Fruit fly (Drosophila melanogaster) whole organism, embryonic: Measurements from ENCODE around the gene CG3032.

Experiments used
- B-H1 ChIP-seq: fragments of 200-800 bp; sonication (Bioruptor generic); IDR thresholded peaks from 3 replicates; pipeline ENCODE4 v1.3.6; 2022; ENCODE audit warnings: missing biosample characterization, missing genetic modification characterization
- CG11723 ChIP-seq: fragments of 200-800 bp; sonication (Bioruptor generic); optimal IDR thresholded peaks from 2 replicates; lab custom pipeline; 2017; ENCODE audit warnings: missing biosample characterization, mild to moderate bottlenecking, missing genetic modification characterization
- CG12104 ChIP-seq: fragments of 200-800 bp; sonication (Bioruptor generic); optimal IDR thresholded peaks from 3 replicates; lab custom pipeline; 2016; ENCODE audit warnings: missing biosample characterization, missing genetic modification characterization
- CG15011 ChIP-seq: fragments of 200-800 bp; sonication (Bioruptor generic); optimal IDR thresholded peaks from 3 replicates; lab custom pipeline; 2018; ENCODE audit warnings: missing biosample characterization, mild to moderate bottlenecking, missing genetic modification characterization
- CG15601 ChIP-seq: fragments of 200-800 bp; sonication (Bioruptor generic); optimal IDR thresholded peaks from 3 replicates; lab custom pipeline; 2019; ENCODE audit warnings: missing biosample characterization, mild to moderate bottlenecking, missing genetic modification characterization, moderate library complexity
- CG15696 ChIP-seq: fragments of 200-800 bp; sonication (Bioruptor generic); optimal IDR thresholded peaks from 2 replicates; lab custom pipeline; 2019; ENCODE audit warnings: missing biosample characterization, mild to moderate bottlenecking, missing genetic modification characterization, moderate library complexity
- CG18011 ChIP-seq: fragments of 200-800 bp; sonication (Bioruptor generic); optimal IDR thresholded peaks from 2 replicates; lab custom pipeline; 2017; ENCODE audit warnings: missing biosample characterization, missing genetic modification characterization, mild to moderate bottlenecking, moderate library complexity, missing genotype
- CG2202 ChIP-seq: fragments of 200-800 bp; sonication (Bioruptor generic); optimal IDR thresholded peaks from 2 replicates; lab custom pipeline; 2018; ENCODE audit warnings: missing biosample characterization, mild to moderate bottlenecking, missing genetic modification characterization
- CG2678 ChIP-seq: fragments of 200-800 bp; sonication (Bioruptor generic); optimal IDR thresholded peaks from 3 replicates; lab custom pipeline; 2019; ENCODE audit warnings: missing biosample characterization, mild to moderate bottlenecking, missing genetic modification characterization, moderate library complexity
- CG30020 ChIP-seq: fragments of 200-800 bp; optimal IDR thresholded peaks from 2 replicates; lab custom pipeline; 2019; ENCODE audit warnings: missing biosample characterization, mild to moderate bottlenecking, missing genetic modification characterization, moderate library complexity
- CG30431 ChIP-seq: fragments of 200-800 bp; sonication (Bioruptor generic); optimal IDR thresholded peaks from 2 replicates; lab custom pipeline; 2017; ENCODE audit warnings: missing biosample characterization, missing genetic modification characterization
- CG3163 ChIP-seq: fragments of 200-800 bp; sonication (Bioruptor generic); optimal IDR thresholded peaks from 3 replicates; lab custom pipeline; 2016; ENCODE audit warnings: missing biosample characterization, missing genetic modification characterization
- CG33557 ChIP-seq: fragments of 200-800 bp; sonication (Bioruptor generic); optimal IDR thresholded peaks from 2 replicates; lab custom pipeline; 2019; ENCODE audit warnings: missing biosample characterization, mild to moderate bottlenecking, missing genetic modification characterization, moderate library complexity
- CG3838 ChIP-seq: fragments of 200-800 bp; sonication (Bioruptor generic); optimal IDR thresholded peaks from 3 replicates; lab custom pipeline; 2016; ENCODE audit warnings: missing biosample characterization, missing genetic modification characterization
- CG3847 ChIP-seq: fragments of 200-800 bp; sonication (Bioruptor generic); IDR thresholded peaks from 2 replicates; pipeline ENCODE4 v1.3.6; 2022; ENCODE audit warnings: missing biosample characterization, missing genetic modification characterization
- CG4820 ChIP-seq: fragments of 200-800 bp; sonication (Bioruptor generic); optimal IDR thresholded peaks from 3 replicates; lab custom pipeline; 2016; ENCODE audit warnings: missing biosample characterization, missing genetic modification characterization
- CG6813 ChIP-seq: fragments of 200-800 bp; sonication (Bioruptor generic); optimal IDR thresholded peaks from 2 replicates; lab custom pipeline; 2017; ENCODE audit warnings: missing biosample characterization, missing genetic modification characterization, mild to moderate bottlenecking, moderate library complexity, missing genetic modification reagents
- CG9437 ChIP-seq: fragments of 200-800 bp; sonication (Bioruptor generic); optimal IDR thresholded peaks from 2 replicates; lab custom pipeline; 2018; ENCODE audit warnings: missing biosample characterization, mild to moderate bottlenecking, missing genetic modification characterization
- CG9797 ChIP-seq: fragments of 200-800 bp; sonication (Bioruptor generic); optimal IDR thresholded peaks from 3 replicates; lab custom pipeline; 2018; ENCODE audit warnings: missing biosample characterization, mild to moderate bottlenecking, missing genetic modification characterization
- Dek ChIP-seq: fragments of 200-800 bp; sonication (Bioruptor generic); optimal IDR thresholded peaks from 3 replicates; lab custom pipeline; 2019; ENCODE audit warnings: missing biosample characterization, mild to moderate bottlenecking, missing genetic modification characterization, moderate library complexity
- Ets97D ChIP-seq: fragments of 200-800 bp; sonication (Bioruptor generic); optimal IDR thresholded peaks from 3 replicates; lab custom pipeline; 2016; ENCODE audit warnings: missing biosample characterization, missing genetic modification characterization
- Hr78 ChIP-seq, 2 experiments: fragments of 200-800 bp in 1 of 2; fragments of >200 bp in 1 of 2; sonication (Bioruptor generic) in 1 of 2; optimal IDR thresholded peaks; 2 replicates each; lab custom pipeline; 2017 to 2019; ENCODE audit warnings: missing biosample characterization in 2 of 2, missing genetic modification characterization in 2 of 2, mild to moderate bottlenecking in 1 of 2, moderate library complexity in 1 of 2
- Lim3 ChIP-seq: fragments of 200-800 bp; sonication (Bioruptor generic); IDR thresholded peaks from 2 replicates; pipeline ENCODE4 v1.3.6; 2022; ENCODE audit warnings: missing biosample characterization, missing genetic modification characterization
- Mes4 ChIP-seq: fragments of 200-800 bp; sonication (Bioruptor generic); optimal IDR thresholded peaks from 2 replicates; lab custom pipeline; 2016; ENCODE audit warnings: missing biosample characterization, missing genetic modification characterization
- Mrtf ChIP-seq: fragments of 200-800 bp; sonication (Bioruptor generic); IDR thresholded peaks from 3 replicates; pipeline ENCODE4 v1.3.6; 2022; ENCODE audit warnings: missing biosample characterization, missing genetic modification characterization
- NFAT ChIP-seq: fragments of 200-800 bp; sonication (Bioruptor generic); IDR thresholded peaks from 2 replicates; pipeline ENCODE4 v1.3.6; 2022; ENCODE audit warnings: missing biosample characterization, missing genetic modification characterization
- Nf-YC ChIP-seq: fragments of 200-800 bp; optimal IDR thresholded peaks from 3 replicates; lab custom pipeline; 2019; ENCODE audit warnings: missing biosample characterization, mild to moderate bottlenecking, missing genetic modification characterization, moderate library complexity
- Ravus ChIP-seq: fragments of 200-800 bp; sonication (Bioruptor generic); IDR thresholded peaks from 2 replicates; pipeline ENCODE4 v1.3.6; 2022; ENCODE audit warnings: missing biosample characterization, missing genetic modification characterization
- Ssrp ChIP-seq: fragments of 200-800 bp; sonication (Bioruptor generic); optimal IDR thresholded peaks from 2 replicates; lab custom pipeline; 2018; ENCODE audit warnings: missing biosample characterization, mild to moderate bottlenecking, missing genetic modification characterization, moderate library complexity
- Xrp1 ChIP-seq: fragments of 200-800 bp; sonication (Bioruptor generic); IDR thresholded peaks from 2 replicates; pipeline ENCODE4 v1.3.6; 2022; ENCODE audit warnings: missing biosample characterization, missing genetic modification characterization
- abd-A ChIP-seq: fragments of 200-800 bp; sonication (Bioruptor generic); optimal IDR thresholded peaks from 3 replicates; lab custom pipeline; 2019; ENCODE audit warnings: missing biosample characterization, mild to moderate bottlenecking, missing genetic modification characterization, moderate library complexity
- btn ChIP-seq: fragments of 200-800 bp; sonication (Bioruptor generic); optimal IDR thresholded peaks from 2 replicates; lab custom pipeline; 2016; ENCODE audit warnings: missing biosample characterization, missing genetic modification characterization
- dysf ChIP-seq: fragments of 200-800 bp; sonication (Bioruptor generic); IDR thresholded peaks from 3 replicates; pipeline ENCODE4 v1.3.6; 2022; ENCODE audit warnings: missing biosample characterization, missing genetic modification characterization
- esg ChIP-seq: fragments of 200-800 bp; sonication (Bioruptor generic); conservative IDR thresholded peaks from 2 replicates; pipeline ENCODE4 v1.3.6; 2022; ENCODE audit warnings: missing biosample characterization, missing genetic modification characterization
- gsb ChIP-seq: fragments of 200-800 bp; sonication (Bioruptor generic); IDR thresholded peaks from 2 replicates; pipeline ENCODE4 v1.3.6; 2022; ENCODE audit warnings: missing biosample characterization, missing genetic modification characterization
- gt ChIP-seq: fragments of 200-800 bp; sonication (Bioruptor generic); IDR thresholded peaks from 2 replicates; pipeline ENCODE4 v1.3.6; 2022; ENCODE audit warnings: missing biosample characterization, missing genetic modification characterization
- ham ChIP-seq: fragments of 200-800 bp; sonication (Bioruptor generic); IDR thresholded peaks from 2 replicates; pipeline ENCODE4 v1.3.6; 2022; ENCODE audit warnings: missing biosample characterization, missing genetic modification characterization
- kni ChIP-seq: fragments of 200-800 bp; sonication (Bioruptor generic); optimal IDR thresholded peaks from 3 replicates; lab custom pipeline; 2017; ENCODE audit warnings: mild to moderate bottlenecking, missing biosample characterization, missing genetic modification reagents, missing genetic modification characterization
- lab ChIP-seq: fragments of 200-800 bp; sonication (Bioruptor generic); optimal IDR thresholded peaks from 3 replicates; lab custom pipeline; 2017; ENCODE audit warnings: missing biosample characterization, missing genetic modification characterization, mild to moderate bottlenecking, moderate library complexity, missing genetic modification reagents
- lmd ChIP-seq: fragments of 200-800 bp; sonication (Bioruptor generic); IDR thresholded peaks from 2 replicates; pipeline ENCODE4 v1.3.6; 2022; ENCODE audit warnings: missing biosample characterization, missing genetic modification characterization
- pb ChIP-seq: fragments of 200-800 bp; sonication (Bioruptor generic); optimal IDR thresholded peaks from 3 replicates; lab custom pipeline; 2016; ENCODE audit warnings: missing biosample characterization, missing genetic modification characterization
- phol ChIP-seq: fragments of 200-800 bp; sonication (Bioruptor generic); optimal IDR thresholded peaks from 3 replicates; lab custom pipeline; 2018; ENCODE audit warnings: missing biosample characterization, mild to moderate bottlenecking, missing genetic modification characterization, moderate library complexity
- prd ChIP-seq, 3 experiments: fragments of >200 bp in 2 of 3; fragments of 200-800 bp in 1 of 3; sonication (Bioruptor generic) in 1 of 3; optimal IDR thresholded peaks in 2 of 3; IDR thresholded peaks in 1 of 3; 2 replicates in 2 of 3; 3 replicates in 1 of 3; pipeline versions ENCODE4 v1.3.6 to Lab custom; 2017 to 2022; ENCODE audit warnings: missing biosample characterization in 1 of 3, missing genetic modification characterization in 1 of 3
- pzg ChIP-seq: fragments of 200-800 bp; sonication (Bioruptor generic); optimal IDR thresholded peaks from 3 replicates; lab custom pipeline; 2018; ENCODE audit warnings: missing biosample characterization, mild to moderate bottlenecking, missing genetic modification characterization, moderate library complexity
- sim ChIP-seq: fragments of 200-800 bp; sonication (Bioruptor generic); IDR thresholded peaks from 2 replicates; pipeline ENCODE4 v1.3.6; 2022; ENCODE audit warnings: missing biosample characterization, missing genetic modification characterization
- sr ChIP-seq: fragments of 200-800 bp; sonication (Bioruptor generic); IDR thresholded peaks from 3 replicates; pipeline ENCODE4 v1.3.6; 2022; ENCODE audit warnings: missing biosample characterization, missing genetic modification characterization
- stc ChIP-seq: fragments of 200-800 bp; sonication (Bioruptor generic); IDR thresholded peaks from 2 replicates; pipeline ENCODE4 v1.3.6; 2022; ENCODE audit warnings: missing biosample characterization, missing genetic modification characterization
- unpg ChIP-seq: fragments of 200-800 bp; sonication (Bioruptor generic); optimal IDR thresholded peaks from 3 replicates; lab custom pipeline; 2018; ENCODE audit warnings: missing biosample characterization, mild to moderate bottlenecking, missing genetic modification characterization, moderate library complexity
- wek ChIP-seq: fragments of 200-800 bp; sonication (Bioruptor generic); optimal IDR thresholded peaks from 3 replicates; lab custom pipeline; 2018; ENCODE audit warnings: missing biosample characterization, mild to moderate bottlenecking, missing genetic modification characterization, moderate library complexity

Gene CG3032

dm6 chrX:7004101-7004700, 9.5 kb downstream of the CG3032 start (continued):
- TF ChIP-seq gt (GFP tag; lab: Robert Waterston, UW) = no peak
- TF ChIP-seq CG4820 (GFP tag; lab: Kevin White, UChicago) = peak; percentile 79
- peak; percentile 87 for TF ChIP-seq CG12104
- peak; percentile 81 for TF ChIP-seq sim
- TF ChIP-seq Nf-YC (tag; lab: Kevin White, UChicago) = peak; percentile 22
- peak; percentile 92 for TF ChIP-seq Xrp1 (GFP tag; lab: Robert Waterston, UW)
- no peak for TF ChIP-seq pzg (GFP tag; lab: Kevin White, UChicago)
- peak; percentile 79 for TF ChIP-seq unpg (GFP tag; lab: Kevin White, UChicago)
- TF ChIP-seq Ssrp (tag; lab: Kevin White, UChicago) = peak; percentile 17
- TF ChIP-seq CG3838 = peak; percentile 83
- TF ChIP-seq CG11723 (GFP tag; lab: Kevin White, UChicago) = peak; percentile 84
- TF ChIP-seq NFAT (GFP tag; lab: Robert Waterston, UW) = no peak; the same call in 1 of the 2 replicates
- TF ChIP-seq esg (GFP tag; lab: Robert Waterston, UW) = no peak
- TF ChIP-seq stc (GFP tag; lab: Robert Waterston, UW) = peak; percentile 57; the same call in 1 of the 2 replicates
- peak in 1 of 2 experiments; percentile 74 for TF ChIP-seq Hr78 (GFP tag; optimal IDR thresholded peaks at IDR 0.05; lab: Kevin White, UChicago)
- TF ChIP-seq CG2678 (tag; lab: Kevin White, UChicago) = peak; percentile 88
- peak; percentile 88 for TF ChIP-seq lab
- peak; percentile 66 for TF ChIP-seq CG30431
- TF ChIP-seq Lim3 (GFP tag; lab: Robert Waterston, UW) = no peak
- TF ChIP-seq CG15696 = peak; percentile 98
- TF ChIP-seq CG9797 (GFP tag; lab: Kevin White, UChicago) = peak; percentile 33
- no peak for TF ChIP-seq CG9437
- TF ChIP-seq kni (GFP tag; lab: Kevin White, UChicago) = peak; percentile 99
- TF ChIP-seq prd (optimal IDR thresholded peaks at IDR 0.05; lab: Kevin White, UChicago) = no peak
- TF ChIP-seq prd (GFP tag; IDR thresholded peaks at IDR 0.05; lab: Robert Waterston, UW) = peak; percentile 73
- TF ChIP-seq pb (GFP tag; lab: Kevin White, UChicago) = peak; percentile 75
- peak; percentile 81 for TF ChIP-seq CG15011
- peak; percentile 43; the same call in 1 of the 3 replicates for TF ChIP-seq Mrtf
- TF ChIP-seq Dek (tag; lab: Kevin White, UChicago) = peak; percentile 43
- TF ChIP-seq Mes4 (GFP tag; lab: Kevin White, UChicago) = peak; percentile 91
- peak; percentile 21 for TF ChIP-seq CG30020 (tag; lab: Kevin White, UChicago)
- no peak; the same call in 1 of the 2 replicates for TF ChIP-seq Ravus (GFP tag; lab: Robert Waterston, UW)
- TF ChIP-seq sr = peak; percentile 54; the same call in 1 of the 3 replicates
- peak; percentile 29; the same call in 1 of the 2 replicates for TF ChIP-seq lmd (GFP tag; lab: Robert Waterston, UW)
- TF ChIP-seq abd-A (tag; lab: Kevin White, UChicago) = no peak
- TF ChIP-seq CG3163 (GFP tag; lab: Kevin White, UChicago) = peak; percentile 74
- peak; percentile 98 for TF ChIP-seq CG33557 (GFP tag; lab: Kevin White, UChicago)
- TF ChIP-seq phol (tag; lab: Kevin White, UChicago) = no peak
- peak; percentile 41 for TF ChIP-seq CG3847 (GFP tag; lab: Robert Waterston, UW)
- peak; percentile 51; the same call in 1 of the 3 replicates for TF ChIP-seq dysf (GFP tag; lab: Robert Waterston, UW)
- peak; percentile 96 for TF ChIP-seq CG6813 (GFP tag; lab: Kevin White, UChicago)
- TF ChIP-seq wek = peak; percentile 91
- TF ChIP-seq Ets97D (GFP tag; lab: Kevin White, UChicago) = peak; percentile 25
- peak; percentile 96 for TF ChIP-seq CG15601 (tag; lab: Kevin White, UChicago)
- TF ChIP-seq btn (GFP tag; lab: Kevin White, UChicago) = peak; percentile 88
- no peak; the same call in 1 of the 2 replicates for TF ChIP-seq ham (GFP tag; lab: Robert Waterston, UW)
- TF ChIP-seq CG18011 (GFP tag; lab: Kevin White, UChicago) = peak; percentile 39
- peak; percentile 20; the same call in 1 of the 2 replicates for TF ChIP-seq gsb (GFP tag; lab: Robert Waterston, UW)
- TF ChIP-seq CG2202 = peak; percentile 97
- TF ChIP-seq B-H1 (GFP tag; lab: Robert Waterston, UW) = peak; percentile 52; the same call in 1 of the 3 replicates
